Worm (Caenorhabditis elegans) whole organism, L4 larva: ENCODE measurements around the gene C03B1.7.

Experiments used
- D1046.2 ChIP-seq: fragments of 200-800 bp; sonication (Bioruptor generic); IDR thresholded peaks from 2 replicates; pipeline ENCODE4 v1.3.6; 2022; ENCODE audit warnings: missing genetic modification characterization, missing compliant biosample characterization
- F37D6.2 ChIP-seq: sonication (generic microtip); optimal IDR thresholded peaks from 2 replicates; lab custom pipeline; 2016; ENCODE audit warnings: mild to moderate bottlenecking, missing genetic modification characterization, missing compliant biosample characterization
- F44E2.7 ChIP-seq: fragments of 200-800 bp; sonication (Bioruptor generic); IDR thresholded peaks from 2 replicates; pipeline ENCODE4 v2.1.2; 2022; ENCODE audit warnings: missing genetic modification characterization, missing compliant biosample characterization
- T20F7.1 ChIP-seq: fragments of 200-800 bp; sonication (Bioruptor generic); optimal IDR thresholded peaks from 2 replicates; lab custom pipeline; 2018; ENCODE audit warnings: mild to moderate bottlenecking, missing genetic modification characterization, missing compliant biosample characterization
- T26A8.4 ChIP-seq: fragments of 200-800 bp; sonication (Bioruptor generic); IDR thresholded peaks from 2 replicates; pipeline ENCODE4 v1.3.6; 2022; ENCODE audit warnings: missing genetic modification characterization, missing compliant biosample characterization
- ZK337.2 ChIP-seq: fragments of 200-800 bp; sonication (Bioruptor generic); IDR thresholded peaks from 2 replicates; pipeline ENCODE4 v1.3.6; 2022; ENCODE audit warnings: missing genetic modification reagents, missing genetic modification characterization, missing compliant biosample characterization
- aha-1 ChIP-seq: fragments of 150-350 bp; peaks from one replicate; lab custom pipeline; 2014; ENCODE audit warnings: missing biosample characterization, missing genetic modification characterization
- aly-2 ChIP-seq: sonication (generic microtip); optimal IDR thresholded peaks from 2 replicates; lab custom pipeline; 2018; ENCODE audit warnings: missing biosample characterization, missing genetic modification characterization
- ceh-20 ChIP-seq: fragments of 200-800 bp; sonication (Bioruptor generic); IDR thresholded peaks from 2 replicates; pipeline ENCODE4 v1.3.6; 2022; ENCODE audit warnings: missing genetic modification reagents, missing genetic modification characterization, missing compliant biosample characterization
- daf-12 ChIP-seq: fragments of 150-350 bp; optimal IDR thresholded peaks from 2 replicates; lab custom pipeline; 2014; ENCODE audit warnings: missing biosample characterization, missing genetic modification reagents, missing genetic modification characterization
- daf-16 ChIP-seq, 3 experiments: sonication (generic microtip); optimal IDR thresholded peaks; 2 replicates each; lab custom pipeline; 2016 to 2017; ENCODE audit warnings: missing genetic modification characterization in 3 of 3, missing genetic modification reagents in 3 of 3, mild to moderate bottlenecking in 2 of 3, missing compliant biosample characterization in 2 of 3, missing biosample characterization in 1 of 3, moderate library complexity in 1 of 3
- duxl-1 ChIP-seq: sonication (generic microtip); optimal IDR thresholded peaks from 2 replicates; lab custom pipeline; 2016; ENCODE audit warnings: mild to moderate bottlenecking, missing genetic modification characterization, moderate library complexity, missing compliant biosample characterization; ENCODE audit not compliant: poor library complexity
- egl-43 ChIP-seq: fragments of 200-800 bp; sonication (Bioruptor generic); IDR thresholded peaks from 2 replicates; pipeline ENCODE4 v1.3.6; 2022; ENCODE audit warnings: missing genetic modification reagents, missing genetic modification characterization, missing compliant biosample characterization
- fkh-10 ChIP-seq: fragments of 150-350 bp; optimal IDR thresholded peaks from 2 replicates; lab custom pipeline; 2014; ENCODE audit warnings: missing biosample characterization, missing genetic modification reagents, missing genetic modification characterization
- hlh-11 ChIP-seq: fragments of 200-800 bp; sonication (Bioruptor generic); optimal IDR thresholded peaks from 2 replicates; lab custom pipeline; 2018; ENCODE audit warnings: mild to moderate bottlenecking, missing genetic modification characterization, missing compliant biosample characterization
- lin-15B ChIP-seq: fragments of 150-350 bp; sonication (generic microtip); optimal IDR thresholded peaks from 3 replicates; lab custom pipeline; 2014; ENCODE audit warnings: missing biosample characterization, missing genetic modification characterization
- lsy-2 ChIP-seq, 2 experiments: fragments of 150-350 bp in 1 of 2; sonication (generic microtip) in 1 of 2; optimal IDR thresholded peaks; 2 replicates each; lab custom pipeline; 2014 to 2017; ENCODE audit warnings: missing biosample characterization in 2 of 2, missing genetic modification characterization in 2 of 2
- mdl-1 ChIP-seq, 2 experiments: fragments of 150-350 bp in 1 of 2; sonication (generic microtip) in 1 of 2; optimal IDR thresholded peaks; 2 replicates each; lab custom pipeline; 2014 to 2017; ENCODE audit warnings: missing biosample characterization in 2 of 2, missing genetic modification characterization in 2 of 2
- mxl-2 ChIP-seq: fragments of 200-800 bp; sonication (Bioruptor generic); conservative IDR thresholded peaks from 2 replicates; pipeline ENCODE4 v1.3.6; 2022; ENCODE audit warnings: missing genetic modification reagents, missing genetic modification characterization, missing compliant biosample characterization
- nhr-28 ChIP-seq: fragments of 150-350 bp; optimal IDR thresholded peaks from 2 replicates; lab custom pipeline; 2014; ENCODE audit warnings: missing biosample characterization, missing genetic modification characterization
- nhr-77 ChIP-seq: fragments of 150-350 bp; optimal IDR thresholded peaks from 2 replicates; lab custom pipeline; 2014; ENCODE audit warnings: missing biosample characterization, missing genetic modification characterization
- rbr-2 ChIP-seq: sonication (generic microtip); optimal IDR thresholded peaks from 2 replicates; lab custom pipeline; 2016; ENCODE audit warnings: missing genotype, missing genetic modification characterization, missing compliant biosample characterization
- set-16 ChIP-seq: fragments of 200-800 bp; sonication (Bioruptor generic); IDR thresholded peaks from 2 replicates; pipeline ENCODE4 v1.3.6; 2022; ENCODE audit warnings: missing genetic modification reagents, missing genetic modification characterization, missing compliant biosample characterization
- snpc-4 ChIP-seq: fragments of 150-350 bp; optimal IDR thresholded peaks from 2 replicates; lab custom pipeline; 2014; ENCODE audit warnings: missing biosample characterization, missing genetic modification characterization
- tra-1 ChIP-seq: fragments of 200-800 bp; sonication (Bioruptor generic); IDR thresholded peaks from 2 replicates; pipeline ENCODE4 v1.3.6; 2022; ENCODE audit warnings: missing genetic modification reagents, missing genetic modification characterization, missing compliant biosample characterization
- unc-39 ChIP-seq: sonication (generic microtip); optimal IDR thresholded peaks from 2 replicates; lab custom pipeline; 2017; ENCODE audit warnings: missing biosample characterization, missing genetic modification characterization
- unc-62 ChIP-seq, 3 experiments: fragments of 150-350 bp in 1 of 3; sonication (generic microtip); optimal IDR thresholded peaks in 2 of 3; peaks in 1 of 3; 1 replicate in 1 of 3; 2 replicates in 2 of 3; lab custom pipeline; 2014 to 2017; ENCODE audit warnings: missing biosample characterization in 3 of 3, missing genetic modification characterization in 3 of 3, missing genetic modification reagents in 3 of 3, missing genotype in 1 of 3
- vab-7 ChIP-seq: fragments of 200-800 bp; sonication (Bioruptor generic); IDR thresholded peaks from 2 replicates; pipeline ENCODE4 v1.3.6; 2022; ENCODE audit warnings: missing genetic modification reagents, missing genetic modification characterization, missing compliant biosample characterization
- zip-11 ChIP-seq: fragments of 200-800 bp; sonication (Bioruptor generic); IDR thresholded peaks from 2 replicates; pipeline ENCODE4 v1.3.6; 2022; ENCODE audit warnings: missing genetic modification characterization, missing compliant biosample characterization
- zip-2 ChIP-seq: fragments of 150-350 bp; optimal IDR thresholded peaks from 2 replicates; lab custom pipeline; 2014; ENCODE audit warnings: missing biosample characterization, missing genetic modification characterization
- ztf-11 ChIP-seq: fragments of 150-350 bp; optimal IDR thresholded peaks from 2 replicates; lab custom pipeline; 2014; ENCODE audit warnings: missing biosample characterization, missing genetic modification characterization

The C03B1.7 gene

DNA sequence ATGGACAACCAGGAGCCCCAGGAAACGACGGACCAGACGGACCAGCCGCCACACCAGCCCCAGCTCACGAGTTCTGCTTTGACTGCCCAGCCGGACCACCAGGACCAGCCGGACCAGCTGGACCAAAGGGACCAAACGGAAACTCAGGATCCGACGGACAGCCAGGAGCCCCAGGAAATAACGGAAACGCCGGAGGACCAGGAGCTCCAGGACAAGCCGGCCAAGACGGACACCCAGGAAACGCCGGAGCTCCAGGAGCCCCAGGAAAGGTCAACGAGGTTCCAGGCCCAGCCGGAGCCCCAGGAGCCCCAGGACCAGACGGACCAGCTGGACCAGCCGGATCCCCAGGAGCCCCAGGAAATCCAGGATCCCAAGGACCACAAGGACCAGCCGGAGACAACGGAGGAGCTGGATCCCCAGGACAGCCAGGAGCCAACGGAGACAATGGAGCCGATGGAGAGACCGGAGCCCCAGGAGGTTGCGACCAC, 12.0 kb upstream of the C03B1.7 start:
- peak; percentile 96 for TF ChIP-seq set-16 (GFP tag; lab: Robert Waterston, UW)

DNA sequence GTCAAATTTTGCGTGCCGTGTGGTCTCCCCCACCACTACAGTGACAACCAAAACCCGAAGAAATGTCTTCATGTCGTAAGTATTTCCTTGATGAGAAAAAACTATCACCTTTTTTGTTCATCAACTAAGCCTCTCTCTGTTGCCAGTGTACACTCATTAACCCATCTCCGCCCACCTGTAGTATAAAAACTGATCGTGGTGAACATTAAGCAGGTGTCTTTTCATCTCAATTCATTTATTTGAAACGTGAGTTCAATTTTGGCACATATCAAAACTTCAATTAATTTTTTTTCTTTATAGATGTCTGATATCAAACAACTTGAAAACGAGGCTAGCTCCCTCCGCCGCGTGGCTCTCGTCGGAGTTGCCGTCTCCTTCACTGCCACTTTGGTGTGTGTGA, 10.2 kb upstream of the C03B1.7 start, which contains the start of gene col-170:
Gene col-170 (plus strand): TSS at position 301 of the 400 bp plus-strand sequence.
- TF ChIP-seq D1046.2 (GFP tag; lab: Robert Waterston, UW) (no peak), daf-12 (no peak), hlh-11 (tag; lab: Kevin White, UChicago) (no peak), T20F7.1 (GFP tag; lab: Kevin White, UChicago) (no peak), rbr-2 (no peak), unc-39 (no peak), vab-7 (no peak), unc-62 (GFP tag; optimal IDR thresholded peaks at IDR 0.05 in 1 of 2; lab: Kevin White, UChicago) (no peak), unc-62 (tag; optimal IDR thresholded peaks at IDR 0.05; lab: Kevin White, UChicago) (no peak), ZK337.2 (no peak), aha-1 (tag; lab: Kevin White, UChicago) (peak; percentile 81), nhr-28 (tag; lab: Kevin White, UChicago) (peak; percentile 45), daf-16 (GFP tag; optimal IDR thresholded peaks at IDR 0.05; lab: Kevin White, UChicago) (no peak), daf-16 (tag; optimal IDR thresholded peaks at IDR 0.05; lab: Kevin White, UChicago) (no peak)

DNA sequence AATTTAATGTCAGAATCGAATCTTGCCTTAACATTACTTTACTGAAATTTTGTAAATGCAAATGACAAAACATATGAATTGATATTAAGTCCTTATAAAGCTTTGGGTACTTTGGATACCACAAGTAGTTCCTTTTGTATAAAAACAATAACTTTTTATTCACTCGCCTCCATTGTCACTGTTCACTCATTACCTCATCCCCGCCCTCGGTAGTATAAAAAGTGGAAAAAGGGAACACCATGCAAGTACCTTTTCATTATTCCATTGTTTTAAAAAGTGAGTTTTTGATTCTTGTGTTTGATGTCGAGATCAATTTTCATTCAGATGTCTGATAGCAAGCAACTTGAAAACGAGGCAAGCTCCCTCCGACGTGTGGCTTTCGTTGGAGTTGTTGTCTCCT, 7.6 kb upstream of the C03B1.7 start, which contains the start of gene col-171:
Gene col-171 (plus strand): TSS at position 301 of the 400 bp plus-strand sequence.
- TF ChIP-seq egl-43 = no peak
- TF ChIP-seq fkh-10 (GFP tag; lab: Kevin White, UChicago) = no peak
- no peak for TF ChIP-seq daf-12
- no peak for TF ChIP-seq zip-11 (GFP tag; lab: Robert Waterston, UW)
- no peak for TF ChIP-seq tra-1 (GFP tag; lab: Robert Waterston, UW)
- no peak for TF ChIP-seq aha-1 (tag; lab: Kevin White, UChicago)
- no peak for TF ChIP-seq ztf-11 (tag; lab: Kevin White, UChicago)

DNA sequence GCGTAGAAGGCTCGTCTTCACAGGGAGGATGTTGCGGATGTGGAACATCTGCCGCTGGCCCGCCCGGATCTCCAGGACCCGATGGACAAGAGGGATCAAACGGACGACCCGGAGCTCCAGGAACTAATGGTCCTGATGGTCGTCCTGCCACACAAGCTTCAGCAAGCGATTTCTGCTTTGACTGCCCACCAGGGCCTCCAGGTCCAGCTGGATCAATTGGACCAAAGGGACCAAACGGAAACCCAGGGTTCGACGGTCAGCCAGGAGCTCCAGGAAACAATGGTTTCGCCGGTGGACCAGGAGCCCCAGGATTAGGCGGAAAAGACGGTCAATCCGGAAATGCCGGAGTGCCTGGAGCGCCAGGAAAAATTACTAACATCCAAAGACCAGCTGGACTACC, 7.0 kb upstream of the C03B1.7 start:
- TF ChIP-seq set-16 (GFP tag; lab: Robert Waterston, UW) (peak; percentile 85), T26A8.4 (GFP tag; lab: Robert Waterston, UW) (no peak), unc-39 (no peak), F37D6.2 (no peak), lin-15B (tag; lab: Kevin White, UChicago) (no peak), ztf-11 (tag; lab: Kevin White, UChicago) (no peak), aly-2 (tag; lab: Kevin White, UChicago) (no peak)

DNA sequence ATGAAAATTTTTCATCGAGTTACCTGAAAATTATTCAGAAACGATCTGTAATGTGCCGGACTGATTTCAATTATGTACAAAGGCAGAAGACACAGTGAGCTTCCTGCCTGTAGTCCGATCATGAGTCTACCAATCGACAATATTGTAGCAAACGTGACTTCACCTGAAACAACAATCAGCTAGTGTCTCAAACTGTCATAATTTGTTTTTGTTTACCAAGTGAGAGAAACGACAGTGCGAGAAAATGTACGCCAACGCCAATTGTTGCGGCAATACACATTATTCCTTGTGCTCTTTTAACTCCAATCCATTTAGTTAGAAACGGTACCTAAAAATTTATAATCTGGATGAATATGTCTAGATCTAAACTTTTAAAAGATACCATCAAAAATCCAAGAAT, 4.3 kb upstream of the C03B1.7 start:
- TF ChIP-seq ceh-20 (GFP tag; lab: Robert Waterston, UW) = no peak
- TF ChIP-seq duxl-1 (tag; lab: Kevin White, UChicago) = no peak
- no peak for TF ChIP-seq mdl-1 (tag; optimal IDR thresholded peaks at IDR 0.05; lab: Kevin White, UChicago)
- TF ChIP-seq nhr-77 = peak; percentile 53
- TF ChIP-seq nhr-28 (tag; lab: Kevin White, UChicago) = peak; percentile 3
- no peak for TF ChIP-seq snpc-4
- TF ChIP-seq F44E2.7 (GFP tag; lab: Robert Waterston, UW) = no peak
- TF ChIP-seq hlh-11 (tag; lab: Kevin White, UChicago) = peak; percentile 4
- TF ChIP-seq lsy-2 (tag; optimal IDR thresholded peaks at IDR 0.05; lab: Kevin White, UChicago) = no peak
- TF ChIP-seq zip-2 (tag; lab: Kevin White, UChicago) = no peak
- no peak for TF ChIP-seq daf-16 (GFP tag; optimal IDR thresholded peaks at IDR 0.05; lab: Kevin White, UChicago)
- TF ChIP-seq daf-16 (tag; optimal IDR thresholded peaks at IDR 0.05; lab: Kevin White, UChicago) = peak; percentile 67
- no peak for TF ChIP-seq mxl-2 (GFP tag; lab: Robert Waterston, UW)
